Worm (Caenorhabditis elegans): ENCODE data around the gene vps-45.

DNA sequence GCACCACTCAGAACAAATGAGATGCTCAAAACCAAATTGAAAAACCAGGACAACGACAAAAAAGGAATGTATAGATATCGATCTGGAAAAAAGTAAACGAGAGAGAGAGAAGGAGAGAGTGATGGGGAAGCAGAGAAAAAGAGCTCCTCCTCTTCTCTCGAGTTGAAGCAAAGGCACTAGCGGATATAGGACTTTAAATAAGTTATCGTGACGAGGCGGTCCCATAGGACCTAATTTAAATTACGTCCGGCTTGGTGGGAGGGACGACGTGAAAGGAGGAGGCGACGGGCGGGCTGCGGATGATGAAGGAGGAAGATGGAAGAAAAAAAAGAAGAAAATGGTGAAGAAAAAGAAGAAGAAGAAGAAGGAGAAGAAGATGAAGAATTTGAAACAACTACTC lies 43.9 kb upstream of the vps-45 start:
- TF ChIP-seq sea-1 (GFP tag; conservative IDR thresholded peaks at IDR 0.05) (no peak), ama-1 (optimal IDR thresholded peaks at IDR 0.05) (no peak), tbx-37 (GFP tag; conservative IDR thresholded peaks at IDR 0.05) (no peak), F13C5.2 (tag; optimal IDR thresholded peaks at IDR 0.05) (no peak), flt-1 (GFP tag; IDR thresholded peaks at IDR 0.05) (no peak), tbx-11 (GFP tag; IDR thresholded peaks at IDR 0.05) (no peak), ceh-13 (GFP tag; optimal IDR thresholded peaks at IDR 0.05) (no peak), hmbx-1 (tag; optimal IDR thresholded peaks at IDR 0.05) (no peak), tra-4 (tag; optimal IDR thresholded peaks at IDR 0.05) (no peak), hnd-1 (tag; optimal IDR thresholded peaks at IDR 0.05) (no peak), scrt-1 (GFP tag; IDR thresholded peaks at IDR 0.05) (no peak), hmg-4 (GFP tag; optimal IDR thresholded peaks at IDR 0.05) (no peak), ceh-36 (tag; optimal IDR thresholded peaks at IDR 0.05) (no peak)

Data from whole organism, early embryonic.